Fruit fly (Drosophila melanogaster): ENCODE results near the gene p.

Gene p

DNA sequence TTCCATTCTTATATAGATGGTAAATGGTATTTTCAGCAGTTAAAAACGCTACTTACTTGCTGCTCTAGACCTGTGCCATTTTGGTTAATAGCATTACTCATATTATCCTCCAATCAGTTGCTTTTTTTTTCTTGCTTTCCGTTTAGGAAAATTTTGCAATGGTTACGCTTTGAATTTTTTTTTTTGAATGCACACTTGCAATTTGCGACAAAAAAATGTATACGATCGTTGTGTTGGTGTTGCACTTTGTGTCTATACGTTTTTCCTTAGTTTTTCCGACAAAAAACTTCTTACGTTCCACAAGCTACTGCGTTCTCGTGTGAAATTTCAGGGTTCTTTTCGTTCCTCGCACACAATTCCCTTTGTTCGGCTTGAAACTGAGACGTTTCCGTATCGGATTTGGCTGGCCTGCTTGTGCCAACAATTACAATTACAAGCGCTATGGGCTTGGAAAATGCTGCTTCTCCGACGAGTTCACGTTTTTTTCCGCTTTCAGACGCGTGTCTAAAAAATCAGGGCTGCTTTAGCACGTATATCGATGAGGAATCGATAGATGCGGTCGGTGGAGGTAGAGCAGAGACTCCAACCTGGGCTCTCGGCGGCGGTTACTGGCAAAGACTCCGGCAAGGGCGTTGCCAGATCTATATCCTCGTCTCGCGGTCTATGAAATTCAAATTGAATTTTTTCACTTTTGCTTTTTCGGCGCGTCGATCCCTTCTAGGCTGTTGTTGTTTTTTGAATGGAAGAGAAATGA lies 10.4 kb downstream of the p start (continued):
- TF ChIP-seq Sox102F (GFP tag; optimal IDR thresholded peaks at IDR 0.05): no peak
- TF ChIP-seq CG11504 (tag; optimal IDR thresholded peaks at IDR 0.05): peak; percentile 66
- TF ChIP-seq CG4360 (GFP tag; IDR thresholded peaks at IDR 0.05): peak; percentile 28; the same call in 1 of the 2 replicates
- TF ChIP-seq Rfx (GFP tag; IDR thresholded peaks at IDR 0.05): peak; percentile 83
- TF ChIP-seq Dref (GFP tag; IDR thresholded peaks at IDR 0.05): peak; percentile 99
- TF ChIP-seq phol (tag; optimal IDR thresholded peaks at IDR 0.05): peak; percentile 70
- TF ChIP-seq Nf-YA (GFP tag; IDR thresholded peaks at IDR 0.05): no peak
- peak; percentile 77 for TF ChIP-seq gsb-n (tag; optimal IDR thresholded peaks at IDR 0.05)
- peak; percentile 99 for TF ChIP-seq pzg (GFP tag; optimal IDR thresholded peaks at IDR 0.05)
- TF ChIP-seq slbo (GFP tag; IDR thresholded peaks at IDR 0.05): peak; percentile 65
- no peak for TF ChIP-seq sr (GFP tag; IDR thresholded peaks at IDR 0.05)
- TF ChIP-seq NK7.1 (GFP tag; optimal IDR thresholded peaks at IDR 0.05): no peak
- TF ChIP-seq Hmx (GFP tag; optimal IDR thresholded peaks at IDR 0.05): no peak
- TF ChIP-seq Side (GFP tag; optimal IDR thresholded peaks at IDR 0.05): peak; percentile 73
- peak; percentile 95 for TF ChIP-seq HmgD (GFP tag; optimal IDR thresholded peaks at IDR 0.05)
- no peak for TF ChIP-seq pan (optimal IDR thresholded peaks at IDR 0.05)
- peak in 1 of 2 experiments; percentile 10 for TF ChIP-seq pan (GFP tag; optimal IDR thresholded peaks at IDR 0.05 in 1 of 2, IDR thresholded peaks at IDR 0.05 in 1 of 2)
- peak; percentile 52 for TF ChIP-seq Bdp1 (GFP tag; optimal IDR thresholded peaks at IDR 0.05)
- TF ChIP-seq CG6683 (GFP tag; optimal IDR thresholded peaks at IDR 0.05): no peak
- peak; percentile 96 for TF ChIP-seq bbx (GFP tag; IDR thresholded peaks at IDR 0.05; ENCODE audit: partially characterized antibody)
- TF ChIP-seq Sin3A (optimal IDR thresholded peaks at IDR 0.05): peak; percentile 78
- peak; percentile 23 for TF ChIP-seq CG10654 (GFP tag; optimal IDR thresholded peaks at IDR 0.05)
- peak; percentile 97 for TF ChIP-seq Bgb (GFP tag; IDR thresholded peaks at IDR 0.05; ENCODE audit: partially characterized antibody)
- TF ChIP-seq CG11085 (GFP tag; IDR thresholded peaks at IDR 0.05): no peak
- TF ChIP-seq Ets65A (GFP tag): peak; percentile 84
- no peak for TF ChIP-seq Mrtf (GFP tag; IDR thresholded peaks at IDR 0.05)
- peak; percentile 71 for TF ChIP-seq MTF-1 (GFP tag; optimal IDR thresholded peaks at IDR 0.05; ENCODE audit: borderline replicate concordance)
- TF ChIP-seq CG32532 (GFP tag; IDR thresholded peaks at IDR 0.05): peak; percentile 60; the same call in 1 of the 2 replicates
- no peak for TF ChIP-seq sisA (GFP tag; IDR thresholded peaks at IDR 0.05)
- peak; percentile 66 for TF ChIP-seq Adf1 (GFP tag; IDR thresholded peaks at IDR 0.05)
- TF ChIP-seq CG1024 (GFP tag; IDR thresholded peaks at IDR 0.05): 0 out of 2 replicates have a peak, but pooled peaks have one; percentile 6
- TF ChIP-seq CG13296 (GFP tag; optimal IDR thresholded peaks at IDR 0.05): peak; percentile 12
- peak; percentile 69 for TF ChIP-seq CTCF (GFP tag; optimal IDR thresholded peaks at IDR 0.05)
- peak; percentile 97 for TF ChIP-seq Ets97D (GFP tag; optimal IDR thresholded peaks at IDR 0.05)
- TF ChIP-seq hbn (GFP tag; IDR thresholded peaks at IDR 0.05; ENCODE audit: partially characterized antibody): peak; percentile 70
- TF ChIP-seq CG11398 (GFP tag; optimal IDR thresholded peaks at IDR 0.05): peak; percentile 4
- peak; percentile 48 for TF ChIP-seq CG6765 (GFP tag; optimal IDR thresholded peaks at IDR 0.05)
- TF ChIP-seq Usf (GFP tag; optimal IDR thresholded peaks at IDR 0.05): peak; percentile 19
- TF ChIP-seq Hey (tag; optimal IDR thresholded peaks at IDR 0.05): peak; percentile 69
- peak; percentile 51 for TF ChIP-seq CG9609 (GFP tag; optimal IDR thresholded peaks at IDR 0.05)
- peak; percentile 87 for TF ChIP-seq sqz (GFP tag; optimal IDR thresholded peaks at IDR 0.05)
- no peak for TF ChIP-seq z (GFP tag; IDR thresholded peaks at IDR 0.05)
- TF ChIP-seq CG11247 (GFP tag; IDR thresholded peaks at IDR 0.05): peak; percentile 35; the same call in 1 of the 2 replicates
- TF ChIP-seq pho (GFP tag; optimal IDR thresholded peaks at IDR 0.05): peak; percentile 72
- peak; percentile 81; the same call in 1 of the 3 replicates for TF ChIP-seq CG2199 (GFP tag; IDR thresholded peaks at IDR 0.05)
- no peak for TF ChIP-seq org-1 (GFP tag; optimal IDR thresholded peaks at IDR 0.05)
- TF ChIP-seq YL-1 (GFP tag; optimal IDR thresholded peaks at IDR 0.05): peak; percentile 90
- peak; percentile 47 for TF ChIP-seq ewg (GFP tag; optimal IDR thresholded peaks at IDR 0.05)
- peak; percentile 25 for TF ChIP-seq eyg (GFP tag; optimal IDR thresholded peaks at IDR 0.05)
- peak; percentile 12; the same call in 1 of the 2 replicates for TF ChIP-seq CG10959 (GFP tag; IDR thresholded peaks at IDR 0.05)
- peak; percentile 49; the same call in 1 of the 3 replicates for TF ChIP-seq gce (GFP tag; IDR thresholded peaks at IDR 0.05)

All from whole organism, embryonic.